Worm (Caenorhabditis elegans) whole organism, L1 larva: ENCODE data around the gene T19H12.3.
A peak's percentile ranks its signal among the peaks of the same experiment; 100 is the strongest.

Experiments used
- C16A3.4 ChIP-seq: fragments of 150-350 bp; optimal IDR thresholded peaks from 2 replicates; lab custom pipeline; 2014; ENCODE audit warnings: missing biosample characterization, missing genetic modification characterization
- alr-1 ChIP-seq: fragments of 200-800 bp; sonication (Bioruptor generic); optimal IDR thresholded peaks from 2 replicates; lab custom pipeline; 2018; ENCODE audit warnings: borderline replicate concordance, mild to moderate bottlenecking, missing genetic modification characterization, missing compliant biosample characterization
- aly-2 ChIP-seq: fragments of 150-350 bp; optimal IDR thresholded peaks from 2 replicates; lab custom pipeline; 2014; ENCODE audit warnings: missing biosample characterization, missing genetic modification characterization
- ceh-90 ChIP-seq: sonication (generic microtip); optimal IDR thresholded peaks from 2 replicates; lab custom pipeline; 2016; ENCODE audit warnings: missing genetic modification characterization, missing compliant biosample characterization
- dsc-1 ChIP-seq: sonication (generic microtip); optimal IDR thresholded peaks from 2 replicates; lab custom pipeline; 2016; ENCODE audit warnings: mild to moderate bottlenecking, missing genetic modification characterization, missing compliant biosample characterization
- efl-1 ChIP-seq, 4 experiments: fragments of 150-350 bp; optimal IDR thresholded peaks in 3 of 4; peaks in 1 of 4; 1 replicate in 1 of 4; 2 replicates in 3 of 4; lab custom pipeline; 2014; ENCODE audit warnings: missing biosample characterization in 2 of 4, missing genetic modification characterization in 2 of 4, missing genetic modification reagents in 2 of 4
- egl-13 ChIP-seq: sonication (generic microtip); optimal IDR thresholded peaks from 2 replicates; lab custom pipeline; 2016; ENCODE audit warnings: missing genotype, missing genetic modification reagents, missing genetic modification characterization, missing compliant biosample characterization
- fkh-10 ChIP-seq: sonication (generic microtip); optimal IDR thresholded peaks from 2 replicates; lab custom pipeline; 2017; ENCODE audit warnings: missing biosample characterization, missing genetic modification reagents, missing genetic modification characterization
- fkh-8 ChIP-seq: sonication (generic microtip); optimal IDR thresholded peaks from 2 replicates; lab custom pipeline; 2016; ENCODE audit warnings: mild to moderate bottlenecking, missing genetic modification characterization, missing compliant biosample characterization
- fos-1 ChIP-seq: fragments of 150-350 bp; optimal IDR thresholded peaks from 2 replicates; lab custom pipeline; 2014; ENCODE audit warnings: missing biosample characterization, missing genetic modification characterization
- hlh-4 ChIP-seq: sonication (generic microtip); optimal IDR thresholded peaks from 2 replicates; lab custom pipeline; 2016; ENCODE audit warnings: mild to moderate bottlenecking, missing genetic modification characterization, missing compliant biosample characterization
- hpl-2 ChIP-seq: fragments of 150-350 bp; optimal IDR thresholded peaks from 2 replicates; lab custom pipeline; 2014; ENCODE audit warnings: missing biosample characterization, missing genetic modification reagents, missing genetic modification characterization
- irx-1 ChIP-seq: sonication (generic microtip); optimal IDR thresholded peaks from 2 replicates; lab custom pipeline; 2016; ENCODE audit warnings: missing genetic modification characterization, missing compliant biosample characterization
- isw-1 ChIP-seq: fragments of 200-800 bp; sonication (Bioruptor generic); IDR thresholded peaks from 2 replicates; pipeline ENCODE4 v1.3.6; 2022; ENCODE audit warnings: missing genetic modification characterization, missing compliant biosample characterization
- lin-13 ChIP-seq: fragments of 150-350 bp; optimal IDR thresholded peaks from 2 replicates; lab custom pipeline; 2014; ENCODE audit warnings: missing biosample characterization, missing genetic modification reagents, missing genetic modification characterization
- lin-14 ChIP-seq: fragments of 200-800 bp; sonication (Bioruptor generic); optimal IDR thresholded peaks from 2 replicates; lab custom pipeline; 2018; ENCODE audit warnings: mild to moderate bottlenecking, missing genetic modification characterization, moderate library complexity, missing compliant biosample characterization
- lin-35 ChIP-seq, 2 experiments: fragments of 150-350 bp; optimal IDR thresholded peaks; 2 replicates each; lab custom pipeline; 2014; ENCODE audit warnings: missing biosample characterization in 2 of 2, missing genetic modification characterization in 2 of 2, missing genetic modification reagents in 2 of 2
- lin-39 ChIP-seq: fragments of 150-350 bp; optimal IDR thresholded peaks from 2 replicates; lab custom pipeline; 2014; ENCODE audit warnings: missing biosample characterization, missing genetic modification reagents, missing genetic modification characterization
- lsy-2 ChIP-seq, 2 experiments: fragments of 150-350 bp; optimal IDR thresholded peaks; 2 replicates each; lab custom pipeline; 2014; ENCODE audit warnings: missing biosample characterization in 2 of 2, missing genetic modification characterization in 2 of 2
- mdl-1 ChIP-seq, 2 experiments: fragments of 150-350 bp; optimal IDR thresholded peaks; 2 replicates each; lab custom pipeline; 2014 to 2017; ENCODE audit warnings: missing biosample characterization in 2 of 2, missing genetic modification characterization in 2 of 2, inconsistent platforms in 1 of 2
- mep-1 ChIP-seq: fragments of 150-350 bp; optimal IDR thresholded peaks from 2 replicates; lab custom pipeline; 2014; ENCODE audit warnings: missing biosample characterization, missing genetic modification characterization
- nhr-11 ChIP-seq: fragments of 150-350 bp; optimal IDR thresholded peaks from 2 replicates; lab custom pipeline; 2014; ENCODE audit warnings: missing biosample characterization, missing genetic modification characterization
- nhr-19 ChIP-seq: fragments of 200-800 bp; sonication (Bioruptor generic); conservative IDR thresholded peaks from 2 replicates; pipeline ENCODE4 v1.3.6; 2022; ENCODE audit warnings: missing genetic modification characterization, missing compliant biosample characterization
- nhr-20 ChIP-seq: sonication (generic microtip); optimal IDR thresholded peaks from 2 replicates; lab custom pipeline; 2016; ENCODE audit warnings: mild to moderate bottlenecking, missing genetic modification characterization, missing compliant biosample characterization
- nhr-237 ChIP-seq: fragments of 150-350 bp; optimal IDR thresholded peaks from 2 replicates; lab custom pipeline; 2014; ENCODE audit warnings: missing biosample characterization, missing genetic modification characterization
- nhr-47 ChIP-seq: sonication (generic microtip); optimal IDR thresholded peaks from 2 replicates; lab custom pipeline; 2016; ENCODE audit warnings: mild to moderate bottlenecking, missing genetic modification characterization, moderate library complexity, missing compliant biosample characterization
- nhr-71 ChIP-seq: sonication (generic microtip); optimal IDR thresholded peaks from 2 replicates; lab custom pipeline; 2016; ENCODE audit warnings: mild to moderate bottlenecking, missing genetic modification characterization, moderate library complexity, missing compliant biosample characterization
- nhr-77 ChIP-seq: fragments of 150-350 bp; optimal IDR thresholded peaks from 2 replicates; lab custom pipeline; 2014; ENCODE audit warnings: missing biosample characterization, missing genetic modification characterization
- nhr-84 ChIP-seq: sonication (generic microtip); optimal IDR thresholded peaks from 2 replicates; lab custom pipeline; 2017; ENCODE audit warnings: missing biosample characterization, missing genetic modification characterization
- nhr-85 ChIP-seq: sonication (generic microtip); peaks from one replicate; lab custom pipeline; 2016; ENCODE audit warnings: missing genetic modification characterization, inconsistent platforms, missing compliant biosample characterization
- pag-3 ChIP-seq: sonication (generic microtip); optimal IDR thresholded peaks from 2 replicates; lab custom pipeline; 2017; ENCODE audit warnings: missing genetic modification characterization, mild to moderate bottlenecking, missing compliant biosample characterization, antibody characterized with exemption, borderline replicate concordance; ENCODE audit not compliant: insufficient read depth
- pax-3 ChIP-seq: fragments of 200-800 bp; sonication (Bioruptor generic); optimal IDR thresholded peaks from 2 replicates; lab custom pipeline; 2018; ENCODE audit warnings: mild to moderate bottlenecking, missing genetic modification characterization, moderate library complexity, missing compliant biosample characterization
- snu-23 ChIP-seq: sonication (generic microtip); optimal IDR thresholded peaks from 2 replicates; lab custom pipeline; 2016; ENCODE audit warnings: missing genetic modification characterization, missing compliant biosample characterization
- sptf-1 ChIP-seq: fragments of 150-350 bp; optimal IDR thresholded peaks from 2 replicates; lab custom pipeline; 2014; ENCODE audit warnings: missing biosample characterization, missing genetic modification characterization
- sup-37 ChIP-seq: fragments of 200-800 bp; sonication (Bioruptor generic); optimal IDR thresholded peaks from 2 replicates; lab custom pipeline; 2018; ENCODE audit warnings: mild to moderate bottlenecking, missing genetic modification characterization, missing compliant biosample characterization
- unc-30 ChIP-seq: sonication (generic microtip); optimal IDR thresholded peaks from 2 replicates; lab custom pipeline; 2017; ENCODE audit warnings: missing biosample characterization, missing genetic modification characterization
- unc-98 ChIP-seq: fragments of 200-800 bp; sonication (Bioruptor generic); IDR thresholded peaks from 2 replicates; pipeline ENCODE4 v1.3.6; 2022; ENCODE audit warnings: missing genetic modification characterization, missing compliant biosample characterization
- zip-4 ChIP-seq: fragments of 200-800 bp; sonication (Bioruptor generic); optimal IDR thresholded peaks from 2 replicates; lab custom pipeline; 2018; ENCODE audit warnings: mild to moderate bottlenecking, missing genetic modification characterization, moderate library complexity, missing compliant biosample characterization
- ztf-4 ChIP-seq: fragments of 150-350 bp; optimal IDR thresholded peaks from 2 replicates; lab custom pipeline; 2014; ENCODE audit warnings: missing biosample characterization, missing genetic modification characterization

Gene T19H12.3

DNA sequence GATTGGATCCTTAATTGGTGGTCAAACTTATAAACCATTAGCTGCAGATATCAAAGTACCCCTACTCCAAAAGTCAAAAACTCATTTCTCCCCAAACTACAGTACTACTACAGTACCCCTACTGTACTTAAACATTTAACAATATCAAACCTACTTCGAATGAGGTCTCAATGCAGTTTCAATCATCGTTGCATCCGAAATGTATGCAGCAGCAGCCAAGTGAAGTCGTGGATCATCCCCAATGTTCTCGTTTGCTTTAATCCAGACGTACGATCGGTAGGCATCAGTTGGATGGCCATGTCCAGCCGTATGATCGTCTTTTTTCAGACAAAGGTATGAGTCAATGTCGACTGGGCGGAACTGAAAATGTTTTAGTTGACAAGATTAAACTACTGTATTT is 27.9 kb upstream of the T19H12.3 start:
- TF ChIP-seq isw-1 (GFP tag; lab: Robert Waterston, UW) (no peak), hpl-2 (GFP tag; lab: Kevin White, UChicago) (no peak), zip-4 (GFP tag; lab: Kevin White, UChicago) (no peak), ceh-90 (tag; lab: Kevin White, UChicago) (no peak), fkh-10 (GFP tag; lab: Kevin White, UChicago) (no peak), egl-13 (tag; lab: Kevin White, UChicago) (no peak), lin-13 (GFP tag; lab: Kevin White, UChicago) (no peak), nhr-47 (tag; lab: Kevin White, UChicago) (no peak), nhr-77 (tag; lab: Kevin White, UChicago) (no peak), sptf-1 (tag; lab: Kevin White, UChicago) (no peak)

DNA sequence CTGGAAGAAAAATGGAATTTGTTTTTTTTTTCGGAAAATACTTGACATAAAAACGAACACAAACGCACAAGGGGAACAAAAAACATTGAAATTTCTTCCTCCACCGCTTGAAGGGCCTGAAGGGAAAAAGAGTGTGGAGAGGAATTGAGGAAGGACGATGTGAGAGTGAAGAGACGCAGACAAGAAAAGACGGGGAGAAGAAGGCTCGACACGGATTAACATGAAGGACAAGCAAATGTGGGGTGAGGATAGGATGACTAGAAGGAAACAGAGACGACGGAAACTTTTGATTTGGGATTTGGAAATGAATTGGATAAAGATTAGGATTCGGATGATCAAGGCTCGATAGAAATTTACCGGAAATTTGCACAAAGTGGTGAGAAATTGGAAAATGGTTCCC is 24.9 kb upstream of the T19H12.3 start:
- TF ChIP-seq unc-98 (no peak), irx-1 (no peak), dsc-1 (peak; percentile 50), fos-1 (no peak), lin-14 (GFP tag; lab: Kevin White, UChicago) (peak; percentile 57), mdl-1 (tag; optimal IDR thresholded peaks at IDR 0.05; lab: Kevin White, UChicago) (no peak), pag-3 (tag; lab: Kevin White, UChicago) (no peak), aly-2 (tag; lab: Kevin White, UChicago) (no peak), egl-13 (tag; lab: Kevin White, UChicago) (peak; percentile 22), hlh-4 (tag; lab: Kevin White, UChicago) (no peak), lin-35 (GFP tag; optimal IDR thresholded peaks at IDR 0.05; lab: Kevin White, UChicago) (no peak), pax-3 (tag; lab: Kevin White, UChicago) (no peak), zip-4 (GFP tag; lab: Kevin White, UChicago) (no peak), unc-30 (tag; lab: Kevin White, UChicago) (no peak), nhr-47 (tag; lab: Kevin White, UChicago) (peak; percentile 25), nhr-11 (no peak), nhr-237 (tag; lab: Kevin White, UChicago) (no peak), ztf-4 (tag; lab: Kevin White, UChicago) (no peak), nhr-71 (tag; lab: Kevin White, UChicago) (peak; percentile 37), nhr-84 (tag; lab: Kevin White, UChicago) (no peak), sup-37 (GFP tag; lab: Kevin White, UChicago) (no peak), efl-1 (optimal IDR thresholded peaks at IDR 0.05; lab: Kevin White, UChicago) (peak; percentile 9 to 15), efl-1 (GFP tag; optimal IDR thresholded peaks at IDR 0.05 in 1 of 2; lab: Kevin White, UChicago) (peak in 1 of 2 experiments; percentile 78), snu-23 (GFP tag; lab: Kevin White, UChicago) (peak; percentile 18), fkh-8 (peak; percentile 15), lsy-2 (tag; optimal IDR thresholded peaks at IDR 0.05; lab: Kevin White, UChicago) (peak in 1 of 2 experiments; percentile 13)

DNA sequence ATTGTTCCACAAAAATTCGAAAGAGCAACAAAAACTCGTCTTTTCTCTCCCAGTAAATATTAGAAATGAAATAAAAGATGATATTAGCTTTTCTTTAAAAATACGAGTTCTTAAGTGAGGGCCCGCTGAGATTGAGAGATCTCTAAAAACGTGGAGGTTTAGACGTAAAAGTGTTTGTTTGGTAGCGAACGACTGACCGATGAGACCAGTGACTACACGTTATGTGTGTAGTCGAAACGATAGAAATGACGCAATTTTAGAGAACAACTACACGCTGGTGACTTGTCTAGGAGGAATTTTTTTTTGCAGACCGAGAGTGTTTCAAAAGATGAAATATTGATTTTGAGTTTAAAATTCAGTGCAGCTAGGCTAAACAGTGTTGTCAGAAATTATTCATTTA is 22.7 kb upstream of the T19H12.3 start, which contains the start of gene C37H5.13:
Gene C37H5.13, minus strand, starts transcription at position 229 of the 400 bp plus-strand sequence.
- peak; percentile 49 for TF ChIP-seq nhr-71 (tag; lab: Kevin White, UChicago)
- TF ChIP-seq nhr-84 (tag; lab: Kevin White, UChicago), result no peak
- TF ChIP-seq nhr-20 (tag; lab: Kevin White, UChicago), result peak; percentile 53
- TF ChIP-seq alr-1 (tag; lab: Kevin White, UChicago), result no peak
- peak in 1 of 2 experiments; percentile 32 for TF ChIP-seq lin-35 (GFP tag; optimal IDR thresholded peaks at IDR 0.05; lab: Kevin White, UChicago)
- peak; percentile 1 for TF ChIP-seq C16A3.4 (tag; lab: Kevin White, UChicago)
- no peak for TF ChIP-seq lin-39 (tag; lab: Kevin White, UChicago)
- no peak for TF ChIP-seq efl-1 (optimal IDR thresholded peaks at IDR 0.05; lab: Kevin White, UChicago)
- no peak for TF ChIP-seq efl-1 (GFP tag; optimal IDR thresholded peaks at IDR 0.05 in 1 of 2; lab: Kevin White, UChicago)
- peak; percentile 18 for TF ChIP-seq ztf-4 (tag; lab: Kevin White, UChicago)
- peak; percentile 21 for TF ChIP-seq mep-1 (tag; lab: Kevin White, UChicago)
- peak; percentile 27 for TF ChIP-seq nhr-77 (tag; lab: Kevin White, UChicago)
- peak; percentile 73 for TF ChIP-seq lin-14 (GFP tag; lab: Kevin White, UChicago)
- TF ChIP-seq nhr-19 (GFP tag; lab: Robert Waterston, UW), result no peak
- TF ChIP-seq nhr-85 (tag; lab: Kevin White, UChicago), result peak; percentile 50
- TF ChIP-seq snu-23 (GFP tag; lab: Kevin White, UChicago), result peak; percentile 31
- TF ChIP-seq, all 84 proteins: peak for 10
